Worm (Caenorhabditis elegans): ENCODE measurements around the gene cwc-15.

- TF ChIP-seq nhr-90 (tag; optimal IDR thresholded peaks at IDR 0.05; ENCODE audit: poor library complexity) (no peak), ztf-4 (tag; optimal IDR thresholded peaks at IDR 0.05) (no peak), elt-2 (tag; optimal IDR thresholded peaks at IDR 0.05) (peak; percentile 72), egl-13 (tag; optimal IDR thresholded peaks at IDR 0.05) (no peak), jun-1 (tag; optimal IDR thresholded peaks at IDR 0.05) (no peak), dsc-1 (tag; optimal IDR thresholded peaks at IDR 0.05) (no peak), nhr-28 (tag; optimal IDR thresholded peaks at IDR 0.05) (no peak), C16A3.4 (tag; optimal IDR thresholded peaks at IDR 0.05) (no peak), nhr-77 (tag; optimal IDR thresholded peaks at IDR 0.05) (no peak), snpc-4 (tag; optimal IDR thresholded peaks at IDR 0.05) (peak; percentile 67)
Observed at ce11 chrV:15982733-15983344, 40.3 kb upstream of the cwc-15 start, which contains the start of the genes fbxa-99 and F36G9.13.
